Fruit fly (Drosophila melanogaster) S2 (cell line): Measurements from ENCODE around the gene CG13272.

Source experiments
- CG8478 ChIP-seq: fragments of >200 bp; optimal IDR thresholded peaks from 2 replicates; lab custom pipeline; 2018
- CTCF ChIP-seq, 2 experiments: fragments of >200 bp; optimal IDR thresholded peaks; 2 replicates each; lab custom pipeline; 2018

dm6 chr2L:16848670-16849069 is 44.0 kb downstream of the CG13272 start, which contains the start of gene CG13284:
- no peak for TF ChIP-seq CG8478 (lab: Kevin White, UChicago)
- TF ChIP-seq CTCF (optimal IDR thresholded peaks at IDR 0.05; lab: Kevin White, UChicago) = no peak
